Worm (Caenorhabditis elegans) whole organism, L4 larva: ENCODE measurements around the gene srx-14.

Experiments
- R02D3.7 ChIP-seq: fragments of 150-350 bp; sonication (generic microtip); optimal IDR thresholded peaks from 3 replicates; lab custom pipeline; 2014; ENCODE audit warnings: missing biosample characterization, missing genetic modification characterization
- daf-19 ChIP-seq: fragments of 200-800 bp; sonication (Bioruptor generic); conservative IDR thresholded peaks from 2 replicates; pipeline ENCODE4 v1.3.6; 2022; ENCODE audit warnings: missing genetic modification characterization, missing compliant biosample characterization
- lin-15B ChIP-seq: fragments of 150-350 bp; sonication (generic microtip); optimal IDR thresholded peaks from 3 replicates; lab custom pipeline; 2014; ENCODE audit warnings: missing biosample characterization, missing genetic modification characterization
- lin-38 ChIP-seq: fragments of 200-800 bp; sonication (Bioruptor generic); IDR thresholded peaks from 2 replicates; pipeline ENCODE4 v1.3.6; 2022; ENCODE audit warnings: missing genetic modification reagents, missing genetic modification characterization, missing compliant biosample characterization
- lin-39 ChIP-seq: fragments of 150-350 bp; optimal IDR thresholded peaks from 2 replicates; lab custom pipeline; 2014; ENCODE audit warnings: missing biosample characterization, missing genetic modification reagents, missing genetic modification characterization
- mxl-3 ChIP-seq: fragments of 200-800 bp; sonication (Bioruptor generic); optimal IDR thresholded peaks from 2 replicates; lab custom pipeline; 2018; ENCODE audit warnings: mild to moderate bottlenecking, missing genetic modification characterization, missing compliant biosample characterization
- nhr-111 ChIP-seq: fragments of 200-800 bp; sonication (Bioruptor generic); optimal IDR thresholded peaks from 2 replicates; lab custom pipeline; 2018; ENCODE audit warnings: mild to moderate bottlenecking, missing genetic modification characterization, missing compliant biosample characterization
- nhr-76 ChIP-seq: fragments of 150-350 bp; optimal IDR thresholded peaks from 2 replicates; lab custom pipeline; 2014; ENCODE audit warnings: missing biosample characterization, missing genetic modification characterization
- nhr-77 ChIP-seq: fragments of 150-350 bp; optimal IDR thresholded peaks from 2 replicates; lab custom pipeline; 2014; ENCODE audit warnings: missing biosample characterization, missing genetic modification characterization
- skn-1 ChIP-seq: fragments of 150-350 bp; optimal IDR thresholded peaks from 2 replicates; lab custom pipeline; 2014; ENCODE audit warnings: missing biosample characterization, missing genetic modification characterization

DNA sequence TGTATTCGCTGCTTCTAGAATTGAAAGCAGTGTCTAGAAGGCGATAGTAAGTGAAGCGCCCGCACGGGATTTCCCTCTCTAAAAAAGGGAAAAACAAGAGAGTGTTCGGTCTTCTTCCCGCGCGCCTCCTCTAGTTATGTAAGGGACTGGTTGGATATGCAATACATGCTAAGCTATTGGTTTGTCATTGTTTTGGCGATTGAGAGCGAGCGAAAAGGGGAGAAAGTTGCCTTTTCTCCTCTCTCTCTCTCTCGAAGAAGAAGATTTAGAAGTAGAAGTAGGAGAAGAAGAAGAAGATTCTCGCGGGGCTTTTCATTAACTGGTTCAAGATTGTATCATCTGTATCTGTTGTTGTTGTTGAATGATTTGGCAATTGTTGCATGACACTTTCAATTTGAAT is 39.5 kb downstream of the srx-14 start:
- TF ChIP-seq nhr-76 (tag; lab: Kevin White, UChicago) (no peak), lin-39 (tag; lab: Kevin White, UChicago) (no peak), R02D3.7 (tag; lab: Kevin White, UChicago) (no peak), nhr-111 (GFP tag; lab: Kevin White, UChicago) (no peak), lin-15B (no peak), skn-1 (tag; lab: Kevin White, UChicago) (no peak), lin-38 (GFP tag; lab: Robert Waterston, UW) (no peak), mxl-3 (GFP tag; lab: Kevin White, UChicago) (no peak), nhr-77 (no peak), daf-19 (GFP tag; lab: Robert Waterston, UW) (no peak)
